Worm (Caenorhabditis elegans) whole organism, midembryonic: ENCODE results near the gene T12B5.15.

Source experiments
- T22C8.4 ChIP-seq: fragments of 200-800 bp; sonication (Bioruptor generic); IDR thresholded peaks from 2 replicates; pipeline ENCODE4 v1.3.6; 2022; ENCODE audit warnings: missing genetic modification characterization, missing compliant biosample characterization
- cog-1 ChIP-seq: sonication (generic microtip); optimal IDR thresholded peaks from 2 replicates; lab custom pipeline; 2016; ENCODE audit warnings: missing genetic modification characterization, missing compliant biosample characterization
- flt-1 ChIP-seq: fragments of 200-800 bp; sonication (Bioruptor generic); IDR thresholded peaks from 2 replicates; pipeline ENCODE4 v1.3.6; 2022; ENCODE audit warnings: missing genetic modification characterization, missing compliant biosample characterization
- klf-2 ChIP-seq: fragments of 200-800 bp; sonication (Bioruptor generic); conservative IDR thresholded peaks from 2 replicates; pipeline ENCODE4 v1.3.6; 2022; ENCODE audit warnings: missing genetic modification reagents, missing genetic modification characterization, missing compliant biosample characterization
- med-1 ChIP-seq: sonication (generic microtip); optimal IDR thresholded peaks from 2 replicates; lab custom pipeline; 2017; ENCODE audit warnings: missing genetic modification characterization, mild to moderate bottlenecking, missing compliant biosample characterization, antibody characterized with exemption, missing genetic modification reagents; ENCODE audit not compliant: insufficient read depth
- ref-1 ChIP-seq: fragments of 200-800 bp; sonication (Bioruptor generic); conservative IDR thresholded peaks from 2 replicates; pipeline ENCODE4 v1.3.6; 2022; ENCODE audit warnings: missing genetic modification reagents, missing genetic modification characterization, missing compliant biosample characterization
- tab-1 ChIP-seq: fragments of 200-800 bp; sonication (Bioruptor generic); IDR thresholded peaks from 2 replicates; pipeline ENCODE4 v1.3.6; 2022; ENCODE audit warnings: missing genetic modification characterization, missing compliant biosample characterization
- ztf-23 ChIP-seq: fragments of 200-800 bp; sonication (Bioruptor generic); IDR thresholded peaks from 2 replicates; pipeline ENCODE4 v1.3.6; 2022; ENCODE audit warnings: missing genetic modification reagents, missing genetic modification characterization, missing compliant biosample characterization
- ztf-29 ChIP-seq: fragments of 200-800 bp; sonication (Bioruptor generic); IDR thresholded peaks from 2 replicates; pipeline ENCODE4 v1.3.6; 2022; ENCODE audit warnings: missing genetic modification reagents, missing genetic modification characterization, missing compliant biosample characterization

Gene T12B5.15

ce11 chrIII:907311-907710, 47.1 kb downstream of the T12B5.15 start, which contains the start of gene F23H11.4:
Gene F23H11.4, minus strand, starts transcription at chrIII:907539.
- TF ChIP-seq ztf-29 (GFP tag; lab: Robert Waterston, UW) (no peak), klf-2 (GFP tag; lab: Robert Waterston, UW) (no peak), T22C8.4 (GFP tag; lab: Robert Waterston, UW) (no peak), ref-1 (GFP tag; lab: Robert Waterston, UW) (no peak), flt-1 (GFP tag; lab: Robert Waterston, UW) (no peak), ztf-23 (GFP tag; lab: Robert Waterston, UW) (no peak), tab-1 (GFP tag; lab: Robert Waterston, UW) (no peak), cog-1 (tag; lab: Kevin White, UChicago) (no peak), med-1 (GFP tag; lab: Kevin White, UChicago) (no peak)
